Worm (Caenorhabditis elegans): ENCODE results near the gene phf-32.

- TF ChIP-seq unc-39 (tag; optimal IDR thresholded peaks at IDR 0.05), result no peak
- TF ChIP-seq nhr-12 (tag; optimal IDR thresholded peaks at IDR 0.05), result no peak
- TF ChIP-seq lin-32 (GFP tag; optimal IDR thresholded peaks at IDR 0.05), result no peak
- TF ChIP-seq ham-2 (GFP tag; optimal IDR thresholded peaks at IDR 0.05), result no peak
These were observed 22.5 kb upstream of the phf-32 start for ce11 chrX:12284161-12284560.
